Worm (Caenorhabditis elegans) whole organism, L4 larva: ENCODE results near the gene ssp-36.
"Not testable (repeated sequence)": the region's sequence is repeated elsewhere in the genome, so short reads cannot be mapped to it uniquely, and the experiment has no call there.

ENCODE experiments used
- D1046.2 ChIP-seq: fragments of 200-800 bp; sonication (Bioruptor generic); IDR thresholded peaks from 2 replicates; pipeline ENCODE4 v1.3.6; 2022; ENCODE audit warnings: missing genetic modification characterization, missing compliant biosample characterization
- F10B5.3 ChIP-seq: sonication (generic microtip); optimal IDR thresholded peaks from 2 replicates; lab custom pipeline; 2016; ENCODE audit warnings: mild to moderate bottlenecking, missing genetic modification characterization, missing compliant biosample characterization
- F37D6.2 ChIP-seq: sonication (generic microtip); optimal IDR thresholded peaks from 2 replicates; lab custom pipeline; 2016; ENCODE audit warnings: mild to moderate bottlenecking, missing genetic modification characterization, missing compliant biosample characterization
- R02D3.7 ChIP-seq: fragments of 150-350 bp; sonication (generic microtip); optimal IDR thresholded peaks from 3 replicates; lab custom pipeline; 2014; ENCODE audit warnings: missing biosample characterization, missing genetic modification characterization
- T20F7.1 ChIP-seq: fragments of 200-800 bp; sonication (Bioruptor generic); optimal IDR thresholded peaks from 2 replicates; lab custom pipeline; 2018; ENCODE audit warnings: mild to moderate bottlenecking, missing genetic modification characterization, missing compliant biosample characterization
- Y75B8A.6 ChIP-seq: fragments of 200-800 bp; sonication (Bioruptor generic); IDR thresholded peaks from 2 replicates; pipeline ENCODE4 v1.3.6; 2022; ENCODE audit warnings: missing genetic modification reagents, missing genetic modification characterization, missing compliant biosample characterization
- ZK337.2 ChIP-seq: fragments of 200-800 bp; sonication (Bioruptor generic); IDR thresholded peaks from 2 replicates; pipeline ENCODE4 v1.3.6; 2022; ENCODE audit warnings: missing genetic modification reagents, missing genetic modification characterization, missing compliant biosample characterization
- ZK546.5 ChIP-seq, 2 experiments: sonication (generic microtip); optimal IDR thresholded peaks; 2 replicates each; lab custom pipeline; 2017; ENCODE audit warnings: missing biosample characterization in 2 of 2, missing genetic modification characterization in 2 of 2
- aha-1 ChIP-seq: fragments of 150-350 bp; peaks from one replicate; lab custom pipeline; 2014; ENCODE audit warnings: missing biosample characterization, missing genetic modification characterization
- ceh-20 ChIP-seq: fragments of 200-800 bp; sonication (Bioruptor generic); IDR thresholded peaks from 2 replicates; pipeline ENCODE4 v1.3.6; 2022; ENCODE audit warnings: missing genetic modification reagents, missing genetic modification characterization, missing compliant biosample characterization
- ceh-62 ChIP-seq: sonication (generic microtip); optimal IDR thresholded peaks from 2 replicates; lab custom pipeline; 2017; ENCODE audit warnings: missing biosample characterization, missing genetic modification characterization
- ces-1 ChIP-seq: fragments of 150-350 bp; sonication (generic microtip); optimal IDR thresholded peaks from 4 replicates; lab custom pipeline; 2014; ENCODE audit warnings: missing biosample characterization, missing genetic modification reagents, missing genetic modification characterization
- daf-16 ChIP-seq, 3 experiments: sonication (generic microtip); optimal IDR thresholded peaks; 2 replicates each; lab custom pipeline; 2016 to 2017; ENCODE audit warnings: missing genetic modification characterization in 3 of 3, missing genetic modification reagents in 3 of 3, mild to moderate bottlenecking in 2 of 3, missing compliant biosample characterization in 2 of 3, missing biosample characterization in 1 of 3, moderate library complexity in 1 of 3
- dmd-6 ChIP-seq: fragments of 200-800 bp; sonication (Bioruptor generic); IDR thresholded peaks from 2 replicates; pipeline ENCODE4 v1.3.6; 2022; ENCODE audit warnings: missing genetic modification reagents, missing genetic modification characterization, missing compliant biosample characterization
- dmd-9 ChIP-seq: fragments of 200-800 bp; sonication (Bioruptor generic); IDR thresholded peaks from 2 replicates; pipeline ENCODE4 v1.3.6; 2022; ENCODE audit warnings: missing genetic modification reagents, missing genetic modification characterization, missing compliant biosample characterization
- dve-1 ChIP-seq: sonication (generic microtip); optimal IDR thresholded peaks from 2 replicates; lab custom pipeline; 2017; ENCODE audit warnings: antibody characterized with exemption, mild to moderate bottlenecking, missing genetic modification characterization, missing compliant biosample characterization; ENCODE audit not compliant: insufficient read depth
- fkh-10 ChIP-seq: fragments of 150-350 bp; optimal IDR thresholded peaks from 2 replicates; lab custom pipeline; 2014; ENCODE audit warnings: missing biosample characterization, missing genetic modification reagents, missing genetic modification characterization
- hlh-11 ChIP-seq: fragments of 200-800 bp; sonication (Bioruptor generic); optimal IDR thresholded peaks from 2 replicates; lab custom pipeline; 2018; ENCODE audit warnings: mild to moderate bottlenecking, missing genetic modification characterization, missing compliant biosample characterization
- hlh-30 ChIP-seq: sonication (generic microtip); optimal IDR thresholded peaks from 2 replicates; lab custom pipeline; 2017; ENCODE audit warnings: antibody characterized with exemption, mild to moderate bottlenecking, missing genetic modification characterization, missing compliant biosample characterization; ENCODE audit not compliant: insufficient read depth
- lin-1 ChIP-seq: fragments of 200-800 bp; sonication (Bioruptor generic); IDR thresholded peaks from 2 replicates; pipeline ENCODE4 v1.3.6; 2022; ENCODE audit warnings: missing genetic modification reagents, missing genetic modification characterization, missing compliant biosample characterization
- lsy-2 ChIP-seq, 2 experiments: fragments of 150-350 bp in 1 of 2; sonication (generic microtip) in 1 of 2; optimal IDR thresholded peaks; 2 replicates each; lab custom pipeline; 2014 to 2017; ENCODE audit warnings: missing biosample characterization in 2 of 2, missing genetic modification characterization in 2 of 2
- madf-5 ChIP-seq, 2 experiments: fragments of 200-800 bp; sonication (Bioruptor generic); IDR thresholded peaks; 2 replicates each; pipeline ENCODE4 v1.3.6; 2022; ENCODE audit warnings: missing compliant biosample characterization in 2 of 2, missing genetic modification characterization in 2 of 2
- mdl-1 ChIP-seq, 2 experiments: fragments of 150-350 bp in 1 of 2; sonication (generic microtip) in 1 of 2; optimal IDR thresholded peaks; 2 replicates each; lab custom pipeline; 2014 to 2017; ENCODE audit warnings: missing biosample characterization in 2 of 2, missing genetic modification characterization in 2 of 2
- nhr-10 ChIP-seq: fragments of 150-350 bp; optimal IDR thresholded peaks from 2 replicates; lab custom pipeline; 2014; ENCODE audit warnings: missing biosample characterization, missing genetic modification characterization
- nhr-102 ChIP-seq: sonication (generic microtip); optimal IDR thresholded peaks from 2 replicates; lab custom pipeline; 2016; ENCODE audit warnings: mild to moderate bottlenecking, missing genetic modification characterization, moderate library complexity, missing compliant biosample characterization
- nhr-237 ChIP-seq: sonication (generic microtip); optimal IDR thresholded peaks from 2 replicates; lab custom pipeline; 2017; ENCODE audit warnings: missing biosample characterization, missing genetic modification characterization
- nhr-28 ChIP-seq: fragments of 150-350 bp; optimal IDR thresholded peaks from 2 replicates; lab custom pipeline; 2014; ENCODE audit warnings: missing biosample characterization, missing genetic modification characterization
- nhr-42 ChIP-seq: fragments of 200-800 bp; sonication (Bioruptor generic); IDR thresholded peaks from 2 replicates; pipeline ENCODE4 v1.3.6; 2022; ENCODE audit warnings: missing genetic modification characterization, missing compliant biosample characterization
- nhr-48 ChIP-seq: sonication (generic microtip); optimal IDR thresholded peaks from 2 replicates; lab custom pipeline; 2016; ENCODE audit warnings: mild to moderate bottlenecking, missing genetic modification characterization, missing compliant biosample characterization
- nhr-76 ChIP-seq: fragments of 150-350 bp; optimal IDR thresholded peaks from 2 replicates; lab custom pipeline; 2014; ENCODE audit warnings: missing biosample characterization, missing genetic modification characterization
- php-3 ChIP-seq: fragments of 200-800 bp; sonication (Bioruptor generic); IDR thresholded peaks from 2 replicates; pipeline ENCODE4 v1.3.6; 2022; ENCODE audit warnings: missing genetic modification reagents, missing genetic modification characterization, missing compliant biosample characterization
- pqm-1 ChIP-seq: sonication (generic microtip); optimal IDR thresholded peaks from 2 replicates; lab custom pipeline; 2017; ENCODE audit warnings: missing biosample characterization, missing genetic modification characterization
- set-16 ChIP-seq: fragments of 200-800 bp; sonication (Bioruptor generic); IDR thresholded peaks from 2 replicates; pipeline ENCODE4 v1.3.6; 2022; ENCODE audit warnings: missing genetic modification reagents, missing genetic modification characterization, missing compliant biosample characterization
- snpc-1.2 ChIP-seq: fragments of 200-800 bp; sonication (Bioruptor generic); IDR thresholded peaks from 2 replicates; pipeline ENCODE4 v1.3.6; 2022; ENCODE audit warnings: missing genetic modification reagents, missing genetic modification characterization, missing compliant biosample characterization
- unc-130 ChIP-seq: sonication (generic microtip); optimal IDR thresholded peaks from 2 replicates; lab custom pipeline; 2016; ENCODE audit warnings: missing genetic modification reagents, missing genetic modification characterization, missing compliant biosample characterization
- ztf-7 ChIP-seq: fragments of 150-350 bp; optimal IDR thresholded peaks from 2 replicates; lab custom pipeline; 2014; ENCODE audit warnings: missing biosample characterization, missing genetic modification characterization

ssp-36 gene

ce11 chrIV:9769746-9770145, 3.6 kb upstream of the ssp-36 start, which contains the start of gene msp-78:
TSS of gene msp-78 (plus strand) at chrIV:9770046.
- TF ChIP-seq nhr-237; mdl-1 (tag; optimal IDR thresholded peaks at IDR 0.05; lab: Kevin White, UChicago); ZK546.5 (tag; optimal IDR thresholded peaks at IDR 0.05; lab: Kevin White, UChicago): not testable (repeated sequence)

- not testable (repeated sequence) for TF ChIP-seq dmd-9 (GFP tag; lab: Robert Waterston, UW); snpc-1.2; ces-1 (GFP tag; lab: Kevin White, UChicago)
Measured at ce11 chrIV:9767054-9767453, 904 bp upstream of the ssp-36 start, which contains the start of gene msp-79. TSS of gene msp-79 (minus strand) at chrIV:9767154.

DNA sequence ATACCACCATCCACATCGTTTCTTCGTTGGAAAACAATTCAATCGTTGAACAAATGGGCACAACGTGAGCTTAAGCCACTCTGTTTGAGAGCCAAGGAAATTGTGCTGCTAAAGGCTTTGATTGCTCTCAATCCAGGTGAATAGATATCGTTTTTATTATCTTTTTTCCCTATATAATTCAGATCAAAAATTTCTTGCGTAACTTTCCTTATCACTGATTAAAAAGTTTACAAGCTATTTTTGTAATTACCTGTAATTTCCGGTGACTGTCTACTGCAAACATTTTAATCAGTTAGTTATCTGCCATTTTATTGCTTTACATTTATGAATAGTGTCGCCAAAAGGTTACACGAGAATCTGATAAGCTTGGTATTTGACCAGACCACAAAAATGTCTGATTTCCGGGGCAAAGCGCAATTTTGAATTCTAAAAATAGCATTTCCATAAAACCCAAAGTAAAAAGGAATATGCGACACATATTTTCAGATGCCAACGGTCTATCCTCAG, 3.4 kb downstream of the ssp-36 start:
- TF ChIP-seq lin-1 (GFP tag; lab: Robert Waterston, UW) = peak; percentile 75; the same call in 1 of the 2 replicates
- peak; percentile 91 for TF ChIP-seq php-3 (GFP tag; lab: Robert Waterston, UW)
- no peak for TF ChIP-seq nhr-76
- no peak for TF ChIP-seq ceh-62 (tag; lab: Kevin White, UChicago)
- no peak for TF ChIP-seq F37D6.2 (tag; lab: Kevin White, UChicago)
- no peak for TF ChIP-seq nhr-102
- peak; percentile 38; the same call in 1 of the 2 replicates for TF ChIP-seq dmd-6
- no peak for TF ChIP-seq unc-130 (GFP tag; lab: Kevin White, UChicago)
- TF ChIP-seq set-16 (GFP tag; lab: Robert Waterston, UW) = no peak
- TF ChIP-seq dve-1 (tag; lab: Kevin White, UChicago) = peak; percentile 59
- no peak for TF ChIP-seq daf-16 (GFP tag; optimal IDR thresholded peaks at IDR 0.05; lab: Kevin White, UChicago)
- peak; percentile 39 for TF ChIP-seq daf-16 (tag; optimal IDR thresholded peaks at IDR 0.05; lab: Kevin White, UChicago)
- TF ChIP-seq mdl-1 (tag; optimal IDR thresholded peaks at IDR 0.05; lab: Kevin White, UChicago) = peak in 1 of 2 experiments; percentile 31
- TF ChIP-seq hlh-11 (tag; lab: Kevin White, UChicago) = peak; percentile 48
- TF ChIP-seq nhr-28 = peak; percentile 31
- no peak for TF ChIP-seq ZK337.2
- TF ChIP-seq pqm-1 (tag; lab: Kevin White, UChicago) = peak; percentile 40
- no peak for TF ChIP-seq madf-5 (GFP tag; IDR thresholded peaks at IDR 0.05; lab: Robert Waterston, UW)
- no peak for TF ChIP-seq D1046.2 (GFP tag; lab: Robert Waterston, UW)
- peak; percentile 89 for TF ChIP-seq aha-1 (tag; lab: Kevin White, UChicago)

ce11 chrIV:9761751-9762150, 4.4 kb downstream of the ssp-36 start:
- TF ChIP-seq dve-1 (tag; lab: Kevin White, UChicago) (peak; percentile 19), F10B5.3 (tag; lab: Kevin White, UChicago) (no peak), hlh-30 (tag; lab: Kevin White, UChicago) (peak; percentile 67), T20F7.1 (GFP tag; lab: Kevin White, UChicago) (peak; percentile 19), aha-1 (tag; lab: Kevin White, UChicago) (peak; percentile 46), hlh-11 (tag; lab: Kevin White, UChicago) (peak; percentile 21), R02D3.7 (tag; lab: Kevin White, UChicago) (no peak)

- TF ChIP-seq ztf-7 = no peak
- no peak for TF ChIP-seq ceh-20
- no peak for TF ChIP-seq dve-1 (tag; lab: Kevin White, UChicago)
- TF ChIP-seq fkh-10 (GFP tag; lab: Kevin White, UChicago) = no peak
- TF ChIP-seq Y75B8A.6 (GFP tag; lab: Robert Waterston, UW) = no peak
- no peak for TF ChIP-seq lsy-2 (tag; optimal IDR thresholded peaks at IDR 0.05; lab: Kevin White, UChicago)
- TF ChIP-seq lin-1 (GFP tag; lab: Robert Waterston, UW) = no peak
- TF ChIP-seq nhr-48 (tag; lab: Kevin White, UChicago) = no peak
- TF ChIP-seq nhr-10 (tag; lab: Kevin White, UChicago) = no peak
- TF ChIP-seq nhr-42 (GFP tag; lab: Robert Waterston, UW) = no peak
- no peak for TF ChIP-seq set-16 (GFP tag; lab: Robert Waterston, UW)
Measured at ce11 chrIV:9757425-9757740, 8.8 kb downstream of the ssp-36 start, which contains the start of gene nhr-97. TSS of gene nhr-97 (plus strand) at chrIV:9757641.
